Worm (Caenorhabditis elegans) whole organism, late embryonic: ENCODE measurements around the gene ace-4.

ENCODE experiments used
- C38D4.7 ChIP-seq: fragments of 200-800 bp; sonication (Bioruptor generic); optimal IDR thresholded peaks from 2 replicates; lab custom pipeline; 2018; ENCODE audit warnings: mild to moderate bottlenecking, missing genetic modification characterization, moderate library complexity, missing compliant biosample characterization
- F13H6.1 ChIP-seq: sonication (generic microtip); optimal IDR thresholded peaks from 2 replicates; lab custom pipeline; 2016; ENCODE audit warnings: missing genetic modification characterization, missing compliant biosample characterization
- K02D7.2 ChIP-seq: sonication (generic microtip); optimal IDR thresholded peaks from 2 replicates; lab custom pipeline; 2017; ENCODE audit warnings: mild to moderate bottlenecking, missing genetic modification characterization, missing compliant biosample characterization
- T23F11.4 ChIP-seq: fragments of 200-800 bp; sonication (Bioruptor generic); optimal IDR thresholded peaks from 2 replicates; lab custom pipeline; 2018; ENCODE audit warnings: mild to moderate bottlenecking, missing genetic modification characterization, missing compliant biosample characterization
- ahr-1 ChIP-seq: sonication (generic microtip); optimal IDR thresholded peaks from 2 replicates; lab custom pipeline; 2016; ENCODE audit warnings: missing genetic modification characterization, missing compliant biosample characterization
- ama-1 ChIP-seq: fragments of 150-350 bp; optimal IDR thresholded peaks from 2 replicates; lab custom pipeline; 2014
- ceh-14 ChIP-seq: sonication (generic microtip); optimal IDR thresholded peaks from 2 replicates; lab custom pipeline; 2016; ENCODE audit warnings: missing genotype, missing genetic modification characterization, missing compliant biosample characterization
- ceh-2 ChIP-seq: sonication (generic microtip); optimal IDR thresholded peaks from 2 replicates; lab custom pipeline; 2016; ENCODE audit warnings: missing genotype, missing genetic modification characterization, missing compliant biosample characterization
- ceh-30 ChIP-seq: fragments of 150-350 bp; optimal IDR thresholded peaks from 2 replicates; lab custom pipeline; 2014; ENCODE audit warnings: missing biosample characterization, missing genetic modification characterization
- ceh-31 ChIP-seq: sonication (generic microtip); optimal IDR thresholded peaks from 2 replicates; lab custom pipeline; 2016; ENCODE audit warnings: missing genetic modification characterization, missing compliant biosample characterization
- ceh-34 ChIP-seq: sonication (generic microtip); optimal IDR thresholded peaks from 2 replicates; lab custom pipeline; 2016; ENCODE audit warnings: mild to moderate bottlenecking, missing genetic modification characterization, missing compliant biosample characterization
- ceh-48 ChIP-seq: sonication (generic microtip); optimal IDR thresholded peaks from 2 replicates; lab custom pipeline; 2016; ENCODE audit warnings: missing genetic modification characterization, inconsistent platforms, missing compliant biosample characterization
- ceh-6 ChIP-seq: fragments of 200-800 bp; sonication (Bioruptor generic); optimal IDR thresholded peaks from 2 replicates; lab custom pipeline; 2018; ENCODE audit warnings: mild to moderate bottlenecking, missing genetic modification characterization, missing compliant biosample characterization
- ceh-9 ChIP-seq: sonication (generic microtip); optimal IDR thresholded peaks from 2 replicates; lab custom pipeline; 2016; ENCODE audit warnings: mild to moderate bottlenecking, missing genetic modification characterization, inconsistent platforms, missing compliant biosample characterization
- che-1 ChIP-seq: sonication (generic microtip); optimal IDR thresholded peaks from 2 replicates; lab custom pipeline; 2016; ENCODE audit warnings: mild to moderate bottlenecking, missing genetic modification characterization, missing compliant biosample characterization
- dve-1 ChIP-seq: sonication (generic microtip); optimal IDR thresholded peaks from 2 replicates; lab custom pipeline; 2017; ENCODE audit warnings: antibody characterized with exemption, mild to moderate bottlenecking, missing genetic modification characterization, missing compliant biosample characterization
- elt-2 ChIP-seq: sonication (generic microtip); optimal IDR thresholded peaks from 2 replicates; lab custom pipeline; 2016; ENCODE audit warnings: missing genetic modification reagents, missing genetic modification characterization, missing compliant biosample characterization
- elt-4 ChIP-seq: sonication (generic microtip); optimal IDR thresholded peaks from 2 replicates; lab custom pipeline; 2016; ENCODE audit warnings: missing genetic modification characterization, missing compliant biosample characterization
- ets-4 ChIP-seq: sonication (generic microtip); optimal IDR thresholded peaks from 2 replicates; lab custom pipeline; 2016; ENCODE audit warnings: missing genetic modification characterization, missing compliant biosample characterization
- fax-1 ChIP-seq: sonication (generic microtip); optimal IDR thresholded peaks from 2 replicates; lab custom pipeline; 2016; ENCODE audit warnings: missing genotype, missing genetic modification characterization, missing compliant biosample characterization
- fkh-10 ChIP-seq: fragments of 150-350 bp; optimal IDR thresholded peaks from 2 replicates; lab custom pipeline; 2014; ENCODE audit warnings: missing biosample characterization, missing genetic modification reagents, missing genetic modification characterization
- fkh-6 ChIP-seq: sonication (generic microtip); optimal IDR thresholded peaks from 2 replicates; lab custom pipeline; 2016; ENCODE audit warnings: missing genetic modification characterization, missing compliant biosample characterization
- gmeb-2 ChIP-seq: sonication (generic microtip); optimal IDR thresholded peaks from 2 replicates; lab custom pipeline; 2016; ENCODE audit warnings: missing genetic modification characterization, inconsistent platforms, missing compliant biosample characterization
- hlh-15 ChIP-seq: sonication (generic microtip); optimal IDR thresholded peaks from 2 replicates; lab custom pipeline; 2016; ENCODE audit warnings: missing genetic modification characterization, missing compliant biosample characterization
- hlh-30 ChIP-seq: sonication (generic microtip); optimal IDR thresholded peaks from 2 replicates; lab custom pipeline; 2017; ENCODE audit warnings: antibody characterized with exemption, missing genetic modification characterization, missing compliant biosample characterization; ENCODE audit not compliant: insufficient read depth
- hlh-6 ChIP-seq: sonication (generic microtip); optimal IDR thresholded peaks from 2 replicates; lab custom pipeline; 2016; ENCODE audit warnings: missing genotype, missing genetic modification characterization, missing compliant biosample characterization
- hlh-8 ChIP-seq: sonication (generic microtip); optimal IDR thresholded peaks from 2 replicates; lab custom pipeline; 2016; ENCODE audit warnings: missing genotype, missing genetic modification characterization, missing compliant biosample characterization
- lim-6 ChIP-seq: sonication (generic microtip); optimal IDR thresholded peaks from 2 replicates; lab custom pipeline; 2016; ENCODE audit warnings: missing genetic modification characterization, missing compliant biosample characterization
- lin-11 ChIP-seq: fragments of 200-800 bp; sonication (Bioruptor generic); optimal IDR thresholded peaks from 2 replicates; lab custom pipeline; 2018; ENCODE audit warnings: mild to moderate bottlenecking, missing genetic modification characterization, missing compliant biosample characterization
- madf-2 ChIP-seq: sonication (generic microtip); optimal IDR thresholded peaks from 2 replicates; lab custom pipeline; 2017; ENCODE audit warnings: missing genetic modification characterization, missing compliant biosample characterization
- mec-3 ChIP-seq: sonication (generic microtip); optimal IDR thresholded peaks from 2 replicates; lab custom pipeline; 2016; ENCODE audit warnings: borderline replicate concordance, missing genetic modification characterization, missing compliant biosample characterization
- nfya-1 ChIP-seq: sonication (generic microtip); optimal IDR thresholded peaks from 2 replicates; lab custom pipeline; 2017; ENCODE audit warnings: missing genetic modification characterization, mild to moderate bottlenecking, missing compliant biosample characterization, antibody characterized with exemption, moderate library complexity
- nhr-232 ChIP-seq: sonication (generic microtip); optimal IDR thresholded peaks from 2 replicates; lab custom pipeline; 2016; ENCODE audit warnings: missing genetic modification characterization, missing compliant biosample characterization
- odd-2 ChIP-seq: sonication (generic microtip); optimal IDR thresholded peaks from 2 replicates; lab custom pipeline; 2017; ENCODE audit warnings: antibody characterized with exemption, mild to moderate bottlenecking, missing genetic modification characterization, missing compliant biosample characterization
- pqm-1 ChIP-seq: sonication (generic microtip); optimal IDR thresholded peaks from 2 replicates; lab custom pipeline; 2016; ENCODE audit warnings: missing genetic modification characterization, missing compliant biosample characterization
- ref-2 ChIP-seq: sonication (generic microtip); optimal IDR thresholded peaks from 2 replicates; lab custom pipeline; 2016; ENCODE audit warnings: missing genetic modification characterization, missing compliant biosample characterization
- sdc-2 ChIP-seq: sonication (generic microtip); optimal IDR thresholded peaks from 2 replicates; lab custom pipeline; 2016; ENCODE audit warnings: missing genotype, missing genetic modification characterization, missing compliant biosample characterization
- sox-4 ChIP-seq: sonication (generic microtip); optimal IDR thresholded peaks from 2 replicates; lab custom pipeline; 2017; ENCODE audit warnings: mild to moderate bottlenecking, missing genetic modification characterization, inconsistent platforms, missing compliant biosample characterization
- syd-9 ChIP-seq: sonication (generic microtip); optimal IDR thresholded peaks from 2 replicates; lab custom pipeline; 2016; ENCODE audit warnings: mild to moderate bottlenecking, missing genetic modification characterization, moderate library complexity, missing compliant biosample characterization
- ttx-3 ChIP-seq: sonication (generic microtip); optimal IDR thresholded peaks from 2 replicates; lab custom pipeline; 2016; ENCODE audit warnings: missing genetic modification reagents, missing genetic modification characterization, missing compliant biosample characterization
- unc-3 ChIP-seq, 2 experiments: fragments of 200-800 bp in 1 of 2; sonication (Bioruptor generic) in 1 of 2; sonication (generic microtip) in 1 of 2; conservative IDR thresholded peaks in 1 of 2; optimal IDR thresholded peaks in 1 of 2; 2 replicates each; pipeline versions ENCODE4 v1.3.6 to Lab custom; 2016 to 2022; ENCODE audit warnings: missing compliant biosample characterization in 2 of 2, missing genetic modification characterization in 2 of 2, missing genetic modification reagents in 1 of 2
- unc-55 ChIP-seq: sonication (generic microtip); optimal IDR thresholded peaks from 2 replicates; lab custom pipeline; 2017; ENCODE audit warnings: missing biosample characterization, missing genetic modification reagents, missing genetic modification characterization
- unc-86 ChIP-seq: sonication (generic microtip); optimal IDR thresholded peaks from 2 replicates; lab custom pipeline; 2016; ENCODE audit warnings: missing genetic modification characterization, missing compliant biosample characterization
- zip-5 ChIP-seq: sonication (generic microtip); optimal IDR thresholded peaks from 2 replicates; lab custom pipeline; 2016; ENCODE audit warnings: missing genetic modification characterization, missing compliant biosample characterization
- ztf-16 ChIP-seq: sonication (generic microtip); optimal IDR thresholded peaks from 2 replicates; lab custom pipeline; 2017; ENCODE audit warnings: missing genetic modification characterization, missing compliant biosample characterization

Gene ace-4

DNA sequence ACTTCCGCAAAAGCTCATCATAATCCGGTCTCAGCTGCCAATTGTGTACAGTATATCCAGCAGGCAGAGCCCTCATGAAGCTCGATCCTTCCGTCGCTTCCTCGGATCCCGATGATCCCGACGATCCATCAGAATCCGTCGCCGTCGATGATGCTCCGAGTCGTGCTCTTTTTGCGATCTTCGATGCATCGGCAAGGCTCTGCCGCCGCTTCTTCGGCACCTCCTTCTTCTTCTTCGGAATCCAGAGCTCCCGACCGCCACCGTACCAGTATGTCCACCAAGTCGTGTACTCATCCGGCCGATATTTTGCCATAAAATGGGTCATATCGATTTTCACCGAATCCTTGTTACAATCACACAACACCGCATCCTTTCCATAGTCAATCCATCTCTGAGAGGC, 42.1 kb downstream of the ace-4 start:
- TF ChIP-seq K02D7.2 (tag; lab: Kevin White, UChicago) (no peak), elt-4 (peak; percentile 83)

DNA sequence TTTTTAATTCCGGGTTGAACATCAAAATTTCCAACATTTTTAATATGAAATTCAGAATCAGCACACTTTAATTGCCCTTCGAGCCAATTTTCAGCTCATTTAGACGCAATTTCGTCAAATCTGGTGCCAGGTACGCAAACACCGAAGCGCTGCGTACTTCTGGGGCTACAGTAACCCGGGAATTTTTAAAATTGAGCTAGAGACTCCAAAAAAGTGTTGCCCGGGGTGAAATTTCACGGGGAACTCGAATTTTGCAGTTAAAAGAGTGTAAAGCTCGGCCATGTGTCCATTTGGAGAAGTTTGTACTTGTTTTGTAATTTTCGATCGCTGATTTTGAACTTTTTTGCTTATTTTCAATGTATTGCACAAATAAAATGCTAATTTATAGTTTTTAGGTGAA, 44.4 kb downstream of the ace-4 start:
- TF ChIP-seq fkh-10 (no peak), elt-2 (no peak)

DNA sequence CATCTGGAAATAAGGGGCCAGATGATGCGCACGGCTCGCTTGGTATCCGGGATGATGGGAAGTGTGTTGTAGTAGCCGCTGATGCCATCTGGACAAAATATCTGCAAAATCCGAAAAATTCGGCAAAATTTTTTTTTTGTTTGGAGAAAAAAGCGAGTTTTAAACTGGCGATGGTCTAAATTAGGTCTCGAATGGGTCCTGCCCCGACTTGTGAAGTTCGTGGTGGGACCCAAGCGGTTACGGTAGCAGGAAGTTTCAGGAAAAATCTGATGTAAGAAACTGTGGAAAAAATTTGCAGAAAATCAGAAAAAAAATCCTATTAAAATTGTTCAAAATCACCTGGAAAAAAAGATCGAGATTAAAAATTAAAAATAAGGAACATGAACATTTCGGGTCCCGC, 45.7 kb downstream of the ace-4 start, which contains the start of gene jmjd-2:
Gene jmjd-2, minus strand, starts transcription at position 101 of the 400 bp plus-strand sequence.
- TF ChIP-seq T23F11.4 (GFP tag; lab: Kevin White, UChicago) (no peak), syd-9 (tag; lab: Kevin White, UChicago) (no peak), zip-5 (no peak), ceh-48 (tag; lab: Kevin White, UChicago) (no peak), ceh-9 (tag; lab: Kevin White, UChicago) (no peak), elt-4 (no peak), hlh-6 (no peak), unc-55 (no peak), nhr-232 (no peak), hlh-8 (tag; lab: Kevin White, UChicago) (no peak), lin-11 (no peak), C38D4.7 (GFP tag; lab: Kevin White, UChicago) (no peak), ztf-16 (tag; lab: Kevin White, UChicago) (no peak), sdc-2 (tag; lab: Kevin White, UChicago) (no peak), nfya-1 (tag; lab: Kevin White, UChicago) (no peak), madf-2 (tag; lab: Kevin White, UChicago) (no peak), ets-4 (tag; lab: Kevin White, UChicago) (no peak)

DNA sequence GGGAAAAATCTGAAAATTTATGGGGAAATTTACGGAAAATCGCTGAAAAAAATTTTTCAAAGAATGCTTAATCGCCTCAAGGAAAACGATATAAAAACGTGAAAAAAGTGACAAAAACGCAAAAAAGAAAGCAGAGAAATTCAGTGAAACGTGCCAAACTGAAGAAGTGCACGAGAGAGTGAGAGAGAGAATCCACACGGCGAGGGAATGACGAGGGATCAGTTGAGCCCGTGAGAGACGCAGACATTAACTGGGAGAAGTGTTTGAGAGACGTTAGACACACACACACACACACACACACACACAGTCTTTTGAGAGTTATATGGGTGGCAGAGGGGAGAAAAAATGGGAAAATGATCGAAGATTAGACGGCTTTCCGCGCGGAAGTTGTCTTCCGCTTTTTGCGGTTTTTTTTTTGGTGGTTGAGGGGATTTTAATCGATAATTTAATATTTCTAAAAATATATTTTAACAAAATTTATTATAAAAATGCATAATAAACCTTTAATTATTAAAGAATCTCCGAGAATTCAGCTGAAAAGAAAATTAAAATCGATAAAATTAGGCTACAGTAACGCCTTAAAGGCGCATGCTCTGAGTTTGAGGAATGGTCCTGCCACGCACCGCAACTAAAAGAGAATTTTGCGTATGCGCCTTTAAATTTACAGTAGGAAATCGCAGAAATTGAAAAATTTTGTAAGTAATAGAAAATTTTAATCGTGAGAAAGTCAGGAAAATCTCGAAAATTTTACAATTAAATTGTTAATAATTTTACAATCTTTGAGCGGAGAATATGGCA, 46.8 kb downstream of the ace-4 start:
- no peak for TF ChIP-seq sox-4
- TF ChIP-seq ceh-14, result no peak
- TF ChIP-seq unc-55, result peak; percentile 66
- TF ChIP-seq che-1 (tag; lab: Kevin White, UChicago), result no peak
- TF ChIP-seq pqm-1 (tag; lab: Kevin White, UChicago), result no peak
- TF ChIP-seq gmeb-2, result no peak
- no peak for TF ChIP-seq ceh-30 (tag; lab: Kevin White, UChicago)
- no peak for TF ChIP-seq ceh-6 (GFP tag; lab: Kevin White, UChicago)
- TF ChIP-seq hlh-15 (tag; lab: Kevin White, UChicago), result no peak
- no peak for TF ChIP-seq fkh-6 (tag; lab: Kevin White, UChicago)
- no peak for TF ChIP-seq fax-1 (tag; lab: Kevin White, UChicago)
- peak; percentile 42 for TF ChIP-seq hlh-30 (tag; lab: Kevin White, UChicago)
- no peak for TF ChIP-seq ama-1 (lab: Kevin White, UChicago)
- no peak for TF ChIP-seq ztf-16 (tag; lab: Kevin White, UChicago)
- no peak for TF ChIP-seq unc-3 (GFP tag; conservative IDR thresholded peaks at IDR 0.05; lab: Robert Waterston, UW)
- TF ChIP-seq unc-3 (tag; optimal IDR thresholded peaks at IDR 0.05; lab: Kevin White, UChicago), result no peak
- no peak for TF ChIP-seq ref-2
- TF ChIP-seq hlh-6, result no peak
- TF ChIP-seq F13H6.1 (tag; lab: Kevin White, UChicago), result no peak
- TF ChIP-seq dve-1 (tag; lab: Kevin White, UChicago), result peak; percentile 33
- TF ChIP-seq ahr-1 (tag; lab: Kevin White, UChicago), result no peak
- TF ChIP-seq lim-6, result no peak
- TF ChIP-seq ceh-2 (tag; lab: Kevin White, UChicago), result peak; percentile 4
- peak; percentile 41 for TF ChIP-seq ceh-31 (tag; lab: Kevin White, UChicago)
- TF ChIP-seq unc-86, result no peak
- TF ChIP-seq mec-3 (tag; lab: Kevin White, UChicago), result no peak
- TF ChIP-seq ttx-3 (tag; lab: Kevin White, UChicago), result no peak
- TF ChIP-seq odd-2, result no peak
- peak; percentile 62 for TF ChIP-seq nfya-1 (tag; lab: Kevin White, UChicago)
- TF ChIP-seq ets-4 (tag; lab: Kevin White, UChicago), result peak; percentile 37
- no peak for TF ChIP-seq ceh-48 (tag; lab: Kevin White, UChicago)
- no peak for TF ChIP-seq fkh-10
- no peak for TF ChIP-seq C38D4.7 (GFP tag; lab: Kevin White, UChicago)
- no peak for TF ChIP-seq T23F11.4 (GFP tag; lab: Kevin White, UChicago)
- TF ChIP-seq nhr-232, result no peak
- TF ChIP-seq ceh-34, result no peak
